Worm (Caenorhabditis elegans): ENCODE results near the gene Y116A8B.4.

DNA sequence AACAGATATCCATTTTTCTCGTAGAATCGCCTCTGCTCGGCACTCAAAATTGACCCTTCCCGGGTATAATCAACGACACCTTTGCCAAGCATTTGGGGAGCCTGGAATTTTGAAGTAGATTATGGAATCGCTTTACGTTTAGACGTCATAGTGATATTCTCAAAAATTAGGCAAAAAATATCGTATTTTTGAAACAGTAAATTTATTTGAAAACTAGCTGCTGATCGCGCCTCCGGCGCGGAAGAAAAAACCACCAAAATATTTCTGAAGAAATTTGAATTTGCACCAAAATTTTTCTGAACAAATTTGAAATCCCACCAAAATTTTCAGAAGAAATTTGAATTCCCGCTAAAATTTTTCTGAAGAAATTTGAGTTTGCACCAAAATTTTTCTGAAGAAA lies 38.8 kb downstream of the Y116A8B.4 start, which contains the start of gene ZK550.6:
- no peak for TF ChIP-seq tab-1 (GFP tag; IDR thresholded peaks at IDR 0.05)
- TF ChIP-seq ztf-23 (GFP tag; IDR thresholded peaks at IDR 0.05) = no peak
- no peak for TF ChIP-seq ref-1 (GFP tag; conservative IDR thresholded peaks at IDR 0.05)
- TF ChIP-seq cog-1 (tag; optimal IDR thresholded peaks at IDR 0.05) = no peak
- TF ChIP-seq med-1 (GFP tag; optimal IDR thresholded peaks at IDR 0.05; ENCODE audit: insufficient read depth) = no peak
- TF ChIP-seq ztf-29 (GFP tag; IDR thresholded peaks at IDR 0.05) = no peak
- no peak for TF ChIP-seq flt-1 (GFP tag; IDR thresholded peaks at IDR 0.05)

All from whole organism, midembryonic.